Fruit fly (Drosophila melanogaster): ENCODE measurements around the gene CG1986.

The CG1986 gene

DNA sequence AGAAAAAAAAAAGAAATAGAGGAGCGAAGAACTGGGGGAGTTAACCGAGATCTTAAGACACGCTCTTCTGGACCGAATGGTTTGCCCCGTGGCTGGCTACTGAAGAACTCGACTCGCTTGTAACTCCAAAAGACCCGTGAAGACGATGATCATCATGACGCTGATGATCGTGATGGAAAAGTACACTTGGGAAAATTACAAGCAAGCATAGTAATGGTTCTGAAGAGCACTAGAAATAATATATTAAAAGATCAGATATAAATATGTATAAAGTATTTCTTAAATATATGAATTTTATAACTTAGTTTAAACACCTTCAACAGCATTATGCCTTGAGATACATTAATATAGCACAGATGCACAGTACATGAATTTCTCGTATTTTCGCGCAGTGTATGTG is at the start of gene CG1986:
Gene CG1986, minus strand, starts transcription at position 101 of the 400 bp plus-strand sequence.
- TF ChIP-seq CG9948 (tag; optimal IDR thresholded peaks at IDR 0.05) (no peak), CG13204 (GFP tag; optimal IDR thresholded peaks at IDR 0.05) (no peak), CG8301 (tag; optimal IDR thresholded peaks at IDR 0.05) (no peak), D1 (tag; optimal IDR thresholded peaks at IDR 0.05) (no peak), CG34367 (tag; optimal IDR thresholded peaks at IDR 0.05) (no peak), CG10348 (GFP tag; IDR thresholded peaks at IDR 0.05) (no peak), CG17806 (tag; optimal IDR thresholded peaks at IDR 0.05) (no peak), Snoo (tag; optimal IDR thresholded peaks at IDR 0.05) (no peak), Ets98B (GFP tag; IDR thresholded peaks at IDR 0.05) (no peak), CG15710 (tag; optimal IDR thresholded peaks at IDR 0.05) (no peak), fd96Ca (GFP tag; IDR thresholded peaks at IDR 0.05) (no peak), EcR (GFP tag; optimal IDR thresholded peaks at IDR 0.05) (no peak), CG32121 (GFP tag; IDR thresholded peaks at IDR 0.05) (no peak), rn (GFP tag; IDR thresholded peaks at IDR 0.05) (no peak), CG14655 (GFP tag; optimal IDR thresholded peaks at IDR 0.05) (no peak), CG4496 (GFP tag; IDR thresholded peaks at IDR 0.05) (no peak), Pif1A (GFP tag; optimal IDR thresholded peaks at IDR 0.05) (no peak), Pif1B (GFP tag; optimal IDR thresholded peaks at IDR 0.05) (no peak)

DNA sequence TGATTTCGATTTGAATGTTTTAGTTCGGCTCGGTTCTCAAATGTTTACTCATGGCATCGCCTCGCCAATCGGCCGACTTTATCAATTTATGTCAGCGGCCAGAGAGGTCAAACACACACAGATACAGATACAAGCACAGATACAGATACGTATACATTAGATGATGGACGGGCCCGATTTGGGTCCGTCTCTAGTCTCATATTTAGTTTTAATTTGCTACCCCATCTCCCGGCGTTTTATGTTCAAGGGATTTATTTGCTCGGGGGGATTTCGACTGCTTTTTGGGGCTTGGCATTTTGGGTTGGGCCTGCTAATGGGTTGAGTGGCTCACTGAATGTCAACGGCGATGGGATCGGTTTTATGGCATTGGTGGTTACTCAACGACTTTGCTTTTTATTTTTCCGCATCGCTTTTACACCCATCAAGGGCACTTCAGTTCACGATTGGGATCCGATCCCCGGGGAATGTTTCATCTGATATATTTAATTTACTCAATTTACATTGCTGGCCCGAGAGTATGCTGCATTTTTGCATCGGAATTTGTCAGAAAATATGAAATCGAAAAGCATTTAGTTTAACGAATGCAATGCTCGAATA is 21.5 kb upstream of the CG1986 start:
- TF ChIP-seq Ets98B (GFP tag; IDR thresholded peaks at IDR 0.05) (no peak), EcR (GFP tag; optimal IDR thresholded peaks at IDR 0.05) (peak; percentile 4)

DNA sequence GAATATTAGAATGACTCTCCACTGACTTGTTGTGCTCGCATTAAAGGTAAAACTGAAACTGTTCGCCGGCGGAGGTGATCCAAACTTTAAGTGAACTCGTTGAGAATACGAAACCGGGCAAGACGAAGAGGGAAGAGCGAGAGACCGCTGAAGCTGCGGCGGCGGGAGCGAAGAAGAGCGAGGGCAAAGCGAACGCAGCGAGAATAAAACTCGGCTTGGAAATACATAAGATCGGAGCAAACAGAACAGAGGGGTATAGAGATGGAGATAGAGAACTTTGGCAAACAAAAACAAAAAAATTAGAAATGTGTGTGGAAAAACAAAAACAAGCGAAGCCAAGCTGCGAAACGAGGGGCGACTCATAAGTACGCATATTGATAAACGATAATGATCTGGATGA is 20.0 kb upstream of the CG1986 start, which contains the start of gene Idgf4:
Gene Idgf4, minus strand, starts transcription at position 67 of the 400 bp plus-strand sequence.
- TF ChIP-seq CG12605 (GFP tag; IDR thresholded peaks at IDR 0.05) (peak; percentile 73), CG32121 (GFP tag; IDR thresholded peaks at IDR 0.05) (peak; percentile 30; the same call in 1 of the 2 replicates), gl (tag; optimal IDR thresholded peaks at IDR 0.05) (no peak), CG8301 (tag; optimal IDR thresholded peaks at IDR 0.05) (peak; percentile 4), CG14655 (GFP tag; optimal IDR thresholded peaks at IDR 0.05) (peak; percentile 39), CG4496 (GFP tag; IDR thresholded peaks at IDR 0.05) (peak; percentile 73), rn (GFP tag; IDR thresholded peaks at IDR 0.05) (no peak), Ets98B (GFP tag; IDR thresholded peaks at IDR 0.05) (peak; percentile 45; the same call in 1 of the 2 replicates), Pif1A (GFP tag; optimal IDR thresholded peaks at IDR 0.05) (no peak)

DNA sequence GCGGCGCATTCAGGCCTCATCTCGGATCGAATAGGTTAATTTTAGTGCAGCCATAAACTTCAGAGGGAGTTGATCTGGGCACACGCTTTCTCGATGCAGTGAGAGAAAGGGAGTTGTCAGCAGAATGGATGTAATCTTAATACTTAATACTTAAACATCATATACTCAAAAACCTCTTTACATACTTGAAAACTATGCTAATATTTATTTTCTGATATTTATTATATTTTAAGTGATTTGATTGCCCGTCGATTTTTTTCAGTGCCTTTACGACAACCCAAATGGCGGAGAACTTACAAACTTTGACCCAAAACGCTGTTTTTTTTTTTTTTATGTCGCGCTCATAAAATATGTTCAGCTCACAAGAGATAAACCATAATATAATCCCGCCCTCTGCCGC is 825 bp upstream of the CG1986 start:
- TF ChIP-seq D1 (tag; optimal IDR thresholded peaks at IDR 0.05): no peak
- no peak for TF ChIP-seq Ets98B (GFP tag; IDR thresholded peaks at IDR 0.05)
- no peak for TF ChIP-seq rn (GFP tag; IDR thresholded peaks at IDR 0.05)
- no peak for TF ChIP-seq Pif1B (GFP tag; optimal IDR thresholded peaks at IDR 0.05)
- no peak for TF ChIP-seq CG32121 (GFP tag; IDR thresholded peaks at IDR 0.05)
- TF ChIP-seq CG15710 (tag; optimal IDR thresholded peaks at IDR 0.05): no peak
- TF ChIP-seq CG8301 (tag; optimal IDR thresholded peaks at IDR 0.05): no peak
- TF ChIP-seq CG12605 (GFP tag; IDR thresholded peaks at IDR 0.05): no peak
- TF ChIP-seq CG4496 (GFP tag; IDR thresholded peaks at IDR 0.05): no peak
- TF ChIP-seq Snoo (tag; optimal IDR thresholded peaks at IDR 0.05): no peak
- no peak for TF ChIP-seq CG17806 (tag; optimal IDR thresholded peaks at IDR 0.05)

DNA sequence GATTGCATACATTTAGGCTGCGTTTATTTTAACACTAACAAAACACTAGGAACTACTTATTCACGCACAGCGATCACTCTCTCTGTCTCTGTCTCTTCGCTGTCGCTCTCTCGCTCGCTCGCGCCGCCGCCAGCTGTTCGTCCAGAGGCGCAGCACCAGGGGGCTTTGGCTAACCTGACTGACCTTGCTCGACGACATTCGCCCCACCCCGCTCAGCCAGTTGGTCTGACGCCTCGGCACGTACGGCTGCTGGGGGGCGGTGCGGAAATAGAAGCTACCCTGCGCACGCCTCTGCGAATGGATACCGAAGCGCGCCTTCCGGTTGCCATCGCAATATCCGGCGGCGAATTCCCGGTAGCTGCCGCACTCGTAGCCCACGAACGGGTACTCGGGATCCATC is 1.5 kb downstream of the CG1986 start:
- 0 out of 2 replicates have a peak, but pooled peaks have one; percentile 21 for TF ChIP-seq Ets98B (GFP tag; IDR thresholded peaks at IDR 0.05)
- TF ChIP-seq CG8159 (tag; optimal IDR thresholded peaks at IDR 0.05): no peak

DNA sequence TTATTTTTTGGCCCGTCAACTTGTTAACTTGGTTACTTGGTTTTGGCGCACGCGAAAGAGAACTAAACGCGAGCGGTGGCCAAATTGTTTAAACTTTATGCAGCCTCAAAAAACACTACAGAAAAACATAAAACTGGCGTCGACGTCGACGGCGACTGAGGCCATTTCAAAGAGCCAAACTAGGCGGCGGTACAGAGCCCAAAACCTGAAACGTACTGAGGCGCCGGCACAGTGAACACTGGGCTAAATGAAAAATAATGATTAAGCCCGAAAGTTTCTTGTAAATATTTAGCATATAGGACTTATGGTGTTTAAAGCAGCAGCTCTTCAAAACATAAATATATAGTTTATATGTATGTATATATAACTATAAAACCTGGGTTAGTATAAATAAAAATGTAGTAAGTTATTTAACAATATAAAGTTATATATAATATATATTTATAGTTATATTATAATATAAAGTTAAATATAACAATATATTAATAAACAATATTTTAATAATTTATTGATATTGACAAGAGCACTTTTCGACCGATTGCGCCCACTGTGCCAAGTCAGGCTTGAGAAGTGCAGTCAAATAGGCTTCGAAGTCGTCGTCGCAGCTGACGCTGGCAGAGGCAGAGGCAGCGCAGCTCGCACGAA is 11.3 kb downstream of the CG1986 start, which contains the start of gene CG15249:
Gene CG15249, minus strand, starts transcription at position 51 of the 645 bp plus-strand sequence.
- TF ChIP-seq rn (GFP tag; IDR thresholded peaks at IDR 0.05) (no peak), CG32121 (GFP tag; IDR thresholded peaks at IDR 0.05) (0 out of 2 replicates have a peak, but pooled peaks have one; percentile 26), fd96Ca (GFP tag; IDR thresholded peaks at IDR 0.05) (peak; percentile 44; the same call in 1 of the 3 replicates), CG12605 (GFP tag; IDR thresholded peaks at IDR 0.05) (no peak), CG15710 (tag; optimal IDR thresholded peaks at IDR 0.05) (peak; percentile 65), Pif1A (GFP tag; optimal IDR thresholded peaks at IDR 0.05) (peak; percentile 42), D1 (tag; optimal IDR thresholded peaks at IDR 0.05) (no peak), CG17806 (tag; optimal IDR thresholded peaks at IDR 0.05) (peak; percentile 48), CG4496 (GFP tag; IDR thresholded peaks at IDR 0.05) (no peak), gl (tag; optimal IDR thresholded peaks at IDR 0.05) (no peak), CG13204 (GFP tag; optimal IDR thresholded peaks at IDR 0.05) (peak; percentile 15), EcR (GFP tag; optimal IDR thresholded peaks at IDR 0.05) (no peak), Snoo (tag; optimal IDR thresholded peaks at IDR 0.05) (no peak), CG14655 (GFP tag; optimal IDR thresholded peaks at IDR 0.05) (peak; percentile 76), CG8301 (tag; optimal IDR thresholded peaks at IDR 0.05) (peak; percentile 31), CG34367 (tag; optimal IDR thresholded peaks at IDR 0.05) (peak; percentile 47), Ets98B (GFP tag; IDR thresholded peaks at IDR 0.05) (no peak), CG9948 (tag; optimal IDR thresholded peaks at IDR 0.05) (peak; percentile 66), CG10348 (GFP tag; IDR thresholded peaks at IDR 0.05) (no peak), CG8159 (tag; optimal IDR thresholded peaks at IDR 0.05) (peak; percentile 66), Pif1B (GFP tag; optimal IDR thresholded peaks at IDR 0.05) (peak; percentile 55)

All from whole organism, pupa.